Worm (Caenorhabditis elegans) whole organism, L2 larva: Measurements from ENCODE around the gene C52E4.7.
"Not testable (repeated sequence)": the region's sequence is repeated elsewhere in the genome, so short reads cannot be mapped to it uniquely, and the experiment has no call there.

ENCODE experiments used
- F13H6.1 ChIP-seq: sonication (generic microtip); optimal IDR thresholded peaks from 2 replicates; lab custom pipeline; 2016; ENCODE audit warnings: missing genetic modification characterization, missing compliant biosample characterization
- ZK546.5 ChIP-seq: sonication (generic microtip); optimal IDR thresholded peaks from 2 replicates; lab custom pipeline; 2017; ENCODE audit warnings: missing biosample characterization, missing genetic modification characterization
- alr-1 ChIP-seq: fragments of 150-350 bp; optimal IDR thresholded peaks from 2 replicates; lab custom pipeline; 2014; ENCODE audit warnings: missing biosample characterization, missing genetic modification characterization
- ceh-82 ChIP-seq: fragments of 150-350 bp; optimal IDR thresholded peaks from 2 replicates; lab custom pipeline; 2014; ENCODE audit warnings: missing biosample characterization, missing genetic modification characterization
- egl-27 ChIP-seq: sonication (generic microtip); optimal IDR thresholded peaks from 3 replicates; lab custom pipeline; 2017; ENCODE audit warnings: missing biosample characterization, missing genetic modification reagents, missing genetic modification characterization
- elt-1 ChIP-seq: fragments of 150-350 bp; optimal IDR thresholded peaks from 2 replicates; lab custom pipeline; 2014; ENCODE audit warnings: missing biosample characterization, missing genetic modification characterization
- fos-1 ChIP-seq: fragments of 150-350 bp; optimal IDR thresholded peaks from 2 replicates; lab custom pipeline; 2014; ENCODE audit warnings: missing biosample characterization, missing genetic modification characterization
- mbf-1 ChIP-seq: sonication (generic microtip); optimal IDR thresholded peaks from 2 replicates; lab custom pipeline; 2017; ENCODE audit warnings: missing biosample characterization, missing genetic modification characterization

ce11 chrV:12020026-12020425 is 25.9 kb downstream of the C52E4.7 start, which contains the start of gene F10C2.3:
- not testable (repeated sequence) for TF ChIP-seq egl-27; ceh-82 (tag; lab: Kevin White, UChicago); mbf-1; alr-1 (tag; lab: Kevin White, UChicago); elt-1; ZK546.5 (tag; lab: Kevin White, UChicago); F13H6.1 (tag; lab: Kevin White, UChicago); fos-1 (tag; lab: Kevin White, UChicago)
